Fruit fly (Drosophila melanogaster) whole organism, embryonic: ENCODE data around the gene Hmt4-20.

Experiments used
- Ets65A ChIP-seq: fragments of 200-800 bp; sonication (Bioruptor generic); peaks from one replicate; lab custom pipeline; 2016; ENCODE audit warnings: missing biosample characterization, missing genetic modification characterization
- grn ChIP-seq: fragments of 200-800 bp; sonication (Bioruptor generic); optimal IDR thresholded peaks from 3 replicates; lab custom pipeline; 2017; ENCODE audit warnings: missing biosample characterization, missing genetic modification characterization

Gene Hmt4-20

dm6 chrX:599727-600126, 56.1 kb downstream of the Hmt4-20 start (continued):
- TF ChIP-seq grn (GFP tag; lab: Kevin White, UChicago) (peak; percentile 95), Ets65A (GFP tag; lab: Kevin White, UChicago) (peak; percentile 37)
